Fruit fly (Drosophila melanogaster) whole organism, adult: ENCODE data around the gene Obp99a.

Source experiments
- CG11617 ChIP-seq: fragments of 200-800 bp; sonication (Bioruptor generic); optimal IDR thresholded peaks from 2 replicates; lab custom pipeline; 2017; ENCODE audit warnings: mild to moderate bottlenecking, missing biosample characterization, missing genetic modification reagents, missing genetic modification characterization
- CG1620 ChIP-seq: fragments of 200-800 bp; sonication (Bioruptor generic); optimal IDR thresholded peaks from 2 replicates; lab custom pipeline; 2016; ENCODE audit warnings: missing biosample characterization, missing genetic modification characterization
- CG5204 ChIP-seq: fragments of 200-800 bp; sonication (Bioruptor generic); optimal IDR thresholded peaks from 2 replicates; lab custom pipeline; 2016; ENCODE audit warnings: missing biosample characterization, missing genetic modification characterization
- CG7045 ChIP-seq: fragments of 200-800 bp; sonication (Bioruptor generic); optimal IDR thresholded peaks from 2 replicates; lab custom pipeline; 2017; ENCODE audit warnings: missing biosample characterization, mild to moderate bottlenecking, missing genetic modification characterization
- CG7101 ChIP-seq: fragments of 200-800 bp; sonication (Bioruptor generic); optimal IDR thresholded peaks from 2 replicates; lab custom pipeline; 2018; ENCODE audit warnings: missing biosample characterization, mild to moderate bottlenecking, missing genetic modification characterization, moderate library complexity
- Clk ChIP-seq: fragments of 200-800 bp; sonication (Bioruptor generic); optimal IDR thresholded peaks from 2 replicates; lab custom pipeline; 2017; ENCODE audit warnings: missing biosample characterization, missing genetic modification characterization
- Crg-1 ChIP-seq: fragments of 200-800 bp; sonication (Bioruptor generic); optimal IDR thresholded peaks from 2 replicates; lab custom pipeline; 2016; ENCODE audit warnings: missing biosample characterization, missing genetic modification characterization
- Mnt ChIP-seq: fragments of 200-800 bp; sonication (Bioruptor generic); optimal IDR thresholded peaks from 2 replicates; lab custom pipeline; 2016; ENCODE audit warnings: missing biosample characterization, mild to moderate bottlenecking, missing genetic modification characterization
- bab1 ChIP-seq: fragments of 200-800 bp; sonication (Bioruptor generic); optimal IDR thresholded peaks from 3 replicates; lab custom pipeline; 2019; ENCODE audit warnings: missing biosample characterization, mild to moderate bottlenecking, missing genetic modification characterization, moderate library complexity
- cic ChIP-seq: fragments of 200-800 bp; sonication (Bioruptor generic); optimal IDR thresholded peaks from 2 replicates; lab custom pipeline; 2017; ENCODE audit warnings: missing biosample characterization, mild to moderate bottlenecking, missing genetic modification characterization, moderate library complexity
- ovo ChIP-seq: fragments of 200-800 bp; sonication (Bioruptor generic); optimal IDR thresholded peaks from 2 replicates; lab custom pipeline; 2016; ENCODE audit warnings: missing biosample characterization, missing genetic modification characterization
- pad ChIP-seq: fragments of 200-800 bp; sonication (Bioruptor generic); optimal IDR thresholded peaks from 3 replicates; lab custom pipeline; 2017; ENCODE audit warnings: missing biosample characterization, missing genetic modification characterization, mild to moderate bottlenecking, moderate library complexity, missing genetic modification reagents
- tj ChIP-seq: fragments of 200-800 bp; sonication (Bioruptor generic); optimal IDR thresholded peaks from 3 replicates; lab custom pipeline; 2017; ENCODE audit warnings: missing biosample characterization, mild to moderate bottlenecking, missing genetic modification characterization, moderate library complexity
- toe ChIP-seq: fragments of 200-800 bp; sonication (Bioruptor generic); optimal IDR thresholded peaks from 2 replicates; lab custom pipeline; 2016; ENCODE audit warnings: missing biosample characterization, missing genetic modification characterization

DNA sequence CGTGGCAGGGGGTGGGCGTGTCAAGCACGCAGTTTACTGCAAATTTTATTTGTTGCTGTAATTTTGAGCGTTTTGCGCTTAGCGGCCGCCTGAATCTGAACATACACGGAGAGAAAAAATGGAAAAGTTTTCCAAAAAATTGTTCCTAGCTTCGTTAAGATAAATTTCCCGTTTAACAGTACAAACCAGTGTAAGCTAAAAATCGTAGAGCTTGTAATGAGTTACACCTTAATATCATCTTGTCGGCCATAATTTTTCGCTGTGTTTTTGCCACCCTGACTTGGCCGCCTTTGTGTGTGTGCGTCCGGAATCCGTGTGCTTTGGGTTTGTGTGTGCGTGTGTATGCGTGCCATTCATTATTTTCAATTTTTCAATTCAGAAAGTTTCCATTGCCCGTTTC lies 20.0 kb upstream of the Obp99a start:
- TF ChIP-seq toe (GFP tag; lab: Kevin White, UChicago) = no peak
- TF ChIP-seq CG11617 = no peak
- TF ChIP-seq ovo = no peak
- TF ChIP-seq Crg-1 = no peak
- no peak for TF ChIP-seq tj (GFP tag; lab: Kevin White, UChicago)
- TF ChIP-seq CG1620 (GFP tag; lab: Kevin White, UChicago) = no peak
- TF ChIP-seq pad (GFP tag; lab: Kevin White, UChicago) = no peak
- TF ChIP-seq CG7101 (tag; lab: Kevin White, UChicago) = no peak
- no peak for TF ChIP-seq CG5204 (GFP tag; lab: Kevin White, UChicago)
- no peak for TF ChIP-seq bab1 (GFP tag; lab: Kevin White, UChicago)
- no peak for TF ChIP-seq Clk
- no peak for TF ChIP-seq CG7045 (GFP tag; lab: Kevin White, UChicago)
- no peak for TF ChIP-seq cic (GFP tag; lab: Kevin White, UChicago)
- no peak for TF ChIP-seq Mnt (GFP tag; lab: Kevin White, UChicago)
